Worm (Caenorhabditis elegans): ENCODE data around the gene T19C3.3.

ce11 chrIII:650539-650938, 36.2 kb upstream of the T19C3.3 start:
- TF ChIP-seq dao-5 (tag; optimal IDR thresholded peaks at IDR 0.05) (no peak), him-1 (tag; optimal IDR thresholded peaks at IDR 0.05) (no peak), W03F9.2 (tag; optimal IDR thresholded peaks at IDR 0.05) (no peak)
